Fruit fly (Drosophila melanogaster) whole organism, embryonic: ENCODE results near the gene Hip1.

Source experiments
- Adf1 ChIP-seq: fragments of 200-800 bp; sonication (Bioruptor generic); IDR thresholded peaks from 2 replicates; pipeline ENCODE4 v1.3.6; 2022; ENCODE audit warnings: missing biosample characterization, missing genetic modification characterization
- Bgb ChIP-seq: fragments of 200-800 bp; sonication (Bioruptor generic); IDR thresholded peaks from 2 replicates; pipeline ENCODE4 v1.3.6; 2022; ENCODE audit warnings: missing biosample characterization, missing genetic modification characterization; ENCODE audit not compliant: partially characterized antibody
- BtbVII ChIP-seq: fragments of 200-800 bp; sonication (Bioruptor generic); optimal IDR thresholded peaks from 3 replicates; lab custom pipeline; 2017; ENCODE audit warnings: missing biosample characterization, mild to moderate bottlenecking, missing genetic modification characterization
- CG11398 ChIP-seq: fragments of 200-800 bp; sonication (Bioruptor generic); optimal IDR thresholded peaks from 2 replicates; lab custom pipeline; 2016; ENCODE audit warnings: missing biosample characterization, missing genetic modification characterization
- CG11695 ChIP-seq: fragments of 200-800 bp; sonication (Bioruptor generic); IDR thresholded peaks from 3 replicates; pipeline ENCODE4 v1.3.6; 2022; ENCODE audit warnings: missing biosample characterization, missing genetic modification characterization
- CG12071 ChIP-seq: fragments of 200-800 bp; sonication (Bioruptor generic); optimal IDR thresholded peaks from 3 replicates; lab custom pipeline; 2018; ENCODE audit warnings: missing biosample characterization, mild to moderate bottlenecking, missing genetic modification characterization
- CG1233 ChIP-seq: fragments of 200-800 bp; sonication (Bioruptor generic); optimal IDR thresholded peaks from 4 replicates; lab custom pipeline; 2018; ENCODE audit warnings: missing biosample characterization, mild to moderate bottlenecking, missing genetic modification characterization
- CG13775 ChIP-seq: fragments of 200-800 bp; sonication (Bioruptor generic); optimal IDR thresholded peaks from 3 replicates; lab custom pipeline; 2017; ENCODE audit warnings: missing biosample characterization, mild to moderate bottlenecking, missing genetic modification characterization
- CG14710 ChIP-seq: fragments of 200-800 bp; sonication (Bioruptor generic); optimal IDR thresholded peaks from 3 replicates; lab custom pipeline; 2019; ENCODE audit warnings: missing biosample characterization, mild to moderate bottlenecking, missing genetic modification characterization, moderate library complexity
- CG14860 ChIP-seq: fragments of 200-800 bp; sonication (Bioruptor generic); IDR thresholded peaks from 3 replicates; pipeline ENCODE4 v1.3.6; 2022; ENCODE audit warnings: missing biosample characterization, missing genetic modification characterization; ENCODE audit not compliant: partially characterized antibody
- CG17186 ChIP-seq: fragments of 200-800 bp; sonication (Bioruptor generic); optimal IDR thresholded peaks from 3 replicates; lab custom pipeline; 2017; ENCODE audit warnings: missing biosample characterization, missing genetic modification reagents, missing genetic modification characterization
- CG30403 ChIP-seq: fragments of 200-800 bp; sonication (Bioruptor generic); optimal IDR thresholded peaks from 3 replicates; lab custom pipeline; 2016; ENCODE audit warnings: missing biosample characterization, missing genetic modification characterization
- CG3281 ChIP-seq: fragments of 200-800 bp; sonication (Bioruptor generic); optimal IDR thresholded peaks from 3 replicates; lab custom pipeline; 2017; ENCODE audit warnings: missing biosample characterization, mild to moderate bottlenecking, missing genetic modification characterization
- CG43689 ChIP-seq: fragments of 200-800 bp; sonication (Bioruptor generic); IDR thresholded peaks from 2 replicates; pipeline ENCODE4 v1.3.6; 2022; ENCODE audit warnings: missing biosample characterization, missing genetic modification characterization
- CG4424 ChIP-seq: fragments of 200-800 bp; sonication (Bioruptor generic); optimal IDR thresholded peaks from 3 replicates; lab custom pipeline; 2016; ENCODE audit warnings: missing biosample characterization, missing genetic modification characterization
- CG4617 ChIP-seq: fragments of 200-800 bp; sonication (Bioruptor generic); optimal IDR thresholded peaks from 3 replicates; lab custom pipeline; 2016; ENCODE audit warnings: missing biosample characterization, missing genetic modification characterization, borderline replicate concordance
- CG5180 ChIP-seq: fragments of 200-800 bp; sonication (Bioruptor generic); optimal IDR thresholded peaks from 3 replicates; lab custom pipeline; 2017; ENCODE audit warnings: missing biosample characterization, missing genetic modification characterization, mild to moderate bottlenecking, moderate library complexity, missing genetic modification reagents
- CG8388 ChIP-seq: fragments of 200-800 bp; sonication (Bioruptor generic); optimal IDR thresholded peaks from 2 replicates; lab custom pipeline; 2019; ENCODE audit warnings: missing biosample characterization, mild to moderate bottlenecking, missing genetic modification characterization, moderate library complexity
- CG9817 ChIP-seq: fragments of 200-800 bp; sonication (Bioruptor generic); optimal IDR thresholded peaks from 2 replicates; lab custom pipeline; 2018; ENCODE audit warnings: missing biosample characterization, mild to moderate bottlenecking, missing genetic modification characterization, moderate library complexity
- Chrac-16 ChIP-seq: fragments of 200-800 bp; sonication (Bioruptor generic); optimal IDR thresholded peaks from 3 replicates; lab custom pipeline; 2016; ENCODE audit warnings: missing biosample characterization, missing genetic modification characterization
- GATAe ChIP-seq: fragments of 200-800 bp; sonication (Bioruptor generic); conservative IDR thresholded peaks from 2 replicates; pipeline ENCODE4 v1.3.6; 2022; ENCODE audit warnings: missing biosample characterization, missing genetic modification characterization
- Gug ChIP-seq: fragments of 200-800 bp; sonication (Bioruptor generic); IDR thresholded peaks from 4 replicates; pipeline ENCODE4 v1.3.6; 2022; ENCODE audit warnings: missing biosample characterization, missing genetic modification characterization
- Hmx ChIP-seq: fragments of 200-800 bp; sonication (Bioruptor generic); optimal IDR thresholded peaks from 2 replicates; lab custom pipeline; 2016; ENCODE audit warnings: missing biosample characterization, missing genetic modification characterization
- Hr51 ChIP-seq, 2 experiments: fragments of 200-800 bp; sonication (Bioruptor generic); optimal IDR thresholded peaks; 2 replicates in 1 of 2; 3 replicates in 1 of 2; lab custom pipeline; 2016 to 2018; ENCODE audit warnings: missing biosample characterization in 2 of 2, missing genetic modification characterization in 2 of 2, mild to moderate bottlenecking in 1 of 2, moderate library complexity in 1 of 2
- MESR4 ChIP-seq: fragments of 200-800 bp; sonication (Bioruptor generic); optimal IDR thresholded peaks from 2 replicates; lab custom pipeline; 2018; ENCODE audit warnings: missing biosample characterization, mild to moderate bottlenecking, missing genetic modification characterization, moderate library complexity
- Mad ChIP-seq: fragments of 200-800 bp; sonication (Bioruptor generic); optimal IDR thresholded peaks from 2 replicates; lab custom pipeline; 2016; ENCODE audit warnings: missing biosample characterization, missing genetic modification characterization
- Med ChIP-seq: fragments of 200-800 bp; sonication (Bioruptor generic); peaks from one replicate; lab custom pipeline; 2016; ENCODE audit warnings: missing biosample characterization, missing genetic modification characterization, mild to moderate bottlenecking, inconsistent platforms, moderate library complexity
- Meics ChIP-seq: fragments of 200-800 bp; sonication (Bioruptor generic); optimal IDR thresholded peaks from 2 replicates; lab custom pipeline; 2017; ENCODE audit warnings: missing biosample characterization, mild to moderate bottlenecking, missing genetic modification characterization
- NFAT ChIP-seq: fragments of 200-800 bp; sonication (Bioruptor generic); IDR thresholded peaks from 2 replicates; pipeline ENCODE4 v1.3.6; 2022; ENCODE audit warnings: missing biosample characterization, missing genetic modification characterization
- Sin3A ChIP-seq: fragments of >200 bp; optimal IDR thresholded peaks from 2 replicates; lab custom pipeline; 2018
- Usf ChIP-seq: fragments of 200-800 bp; sonication (Bioruptor generic); optimal IDR thresholded peaks from 2 replicates; lab custom pipeline; 2017; ENCODE audit warnings: missing genotype, missing biosample characterization, missing genetic modification characterization
- bcd ChIP-seq: fragments of 200-800 bp; sonication (Bioruptor generic); optimal IDR thresholded peaks from 2 replicates; lab custom pipeline; 2017; ENCODE audit warnings: missing biosample characterization, mild to moderate bottlenecking, missing genetic modification characterization
- eve ChIP-seq, 2 experiments: fragments of >200 bp; optimal IDR thresholded peaks; 2 replicates each; lab custom pipeline; 2017; ENCODE audit warnings: missing biosample characterization in 2 of 2, missing genetic modification characterization in 2 of 2
- ewg ChIP-seq: fragments of 200-800 bp; sonication (Bioruptor generic); optimal IDR thresholded peaks from 3 replicates; lab custom pipeline; 2017; ENCODE audit warnings: mild to moderate bottlenecking, missing biosample characterization, missing genetic modification reagents, missing genetic modification characterization
- grn ChIP-seq: fragments of 200-800 bp; sonication (Bioruptor generic); optimal IDR thresholded peaks from 3 replicates; lab custom pipeline; 2017; ENCODE audit warnings: missing biosample characterization, missing genetic modification characterization
- gsb ChIP-seq: fragments of 200-800 bp; sonication (Bioruptor generic); IDR thresholded peaks from 2 replicates; pipeline ENCODE4 v1.3.6; 2022; ENCODE audit warnings: missing biosample characterization, missing genetic modification characterization
- hb ChIP-seq: fragments of 200-800 bp; sonication (Bioruptor generic); IDR thresholded peaks from 3 replicates; pipeline ENCODE4 v1.3.6; 2022; ENCODE audit warnings: missing biosample characterization, missing genetic modification characterization; ENCODE audit not compliant: partially characterized antibody
- hth ChIP-seq: fragments of >200 bp; optimal IDR thresholded peaks from 2 replicates; lab custom pipeline; 2017; ENCODE audit warnings: inconsistent platforms
- kah ChIP-seq: fragments of 200-800 bp; sonication (Bioruptor generic); optimal IDR thresholded peaks from 2 replicates; lab custom pipeline; 2018; ENCODE audit warnings: missing biosample characterization, mild to moderate bottlenecking, missing genetic modification characterization
- luna ChIP-seq: fragments of 200-800 bp; sonication (Bioruptor generic); optimal IDR thresholded peaks from 2 replicates; lab custom pipeline; 2016; ENCODE audit warnings: missing biosample characterization, missing genetic modification characterization
- maf-S ChIP-seq: fragments of 200-800 bp; sonication (Bioruptor generic); optimal IDR thresholded peaks from 2 replicates; lab custom pipeline; 2016; ENCODE audit warnings: missing biosample characterization, missing genetic modification characterization
- rib ChIP-seq: fragments of 200-800 bp; sonication (Bioruptor generic); IDR thresholded peaks from 2 replicates; pipeline ENCODE4 v1.3.6; 2022; ENCODE audit warnings: missing biosample characterization, missing genetic modification characterization
- row ChIP-seq: fragments of 200-800 bp; sonication (Bioruptor generic); IDR thresholded peaks from 3 replicates; pipeline ENCODE4 v1.3.6; 2022; ENCODE audit warnings: missing biosample characterization, missing genetic modification characterization
- salm ChIP-seq: fragments of 200-800 bp; sonication (Bioruptor generic); optimal IDR thresholded peaks from 2 replicates; lab custom pipeline; 2018; ENCODE audit warnings: missing biosample characterization, mild to moderate bottlenecking, missing genetic modification characterization
- sc ChIP-seq, 3 experiments: fragments of >200 bp in 2 of 3; fragments of 200-800 bp in 1 of 3; sonication (Bioruptor generic) in 1 of 3; optimal IDR thresholded peaks; 2 replicates in 2 of 3; 3 replicates in 1 of 3; lab custom pipeline; 2017; ENCODE audit warnings: mild to moderate bottlenecking in 1 of 3, missing biosample characterization in 1 of 3, missing genetic modification characterization in 1 of 3, missing genetic modification reagents in 1 of 3
- schlank ChIP-seq: fragments of 200-800 bp; sonication (Bioruptor generic); optimal IDR thresholded peaks from 2 replicates; lab custom pipeline; 2018; ENCODE audit warnings: missing biosample characterization, mild to moderate bottlenecking, missing genetic modification characterization
- sd ChIP-seq: fragments of 200-800 bp; sonication (Bioruptor generic); optimal IDR thresholded peaks from 3 replicates; lab custom pipeline; 2018; ENCODE audit warnings: missing biosample characterization, mild to moderate bottlenecking, missing genetic modification characterization, moderate library complexity
- slbo ChIP-seq: fragments of 200-800 bp; sonication (Bioruptor generic); IDR thresholded peaks from 2 replicates; pipeline ENCODE4 v1.3.6; 2022; ENCODE audit warnings: missing biosample characterization, missing genetic modification characterization
- tup ChIP-seq: fragments of 200-800 bp; sonication (Bioruptor generic); optimal IDR thresholded peaks from 2 replicates; lab custom pipeline; 2016; ENCODE audit warnings: missing biosample characterization, mild to moderate bottlenecking, missing genetic modification characterization, moderate library complexity
- usp ChIP-seq: fragments of >200 bp; optimal IDR thresholded peaks from 2 replicates; lab custom pipeline; 2017; ENCODE audit warnings: missing biosample characterization, missing genetic modification characterization
- wek ChIP-seq: fragments of 200-800 bp; sonication (Bioruptor generic); optimal IDR thresholded peaks from 3 replicates; lab custom pipeline; 2018; ENCODE audit warnings: missing biosample characterization, mild to moderate bottlenecking, missing genetic modification characterization, moderate library complexity
- zf30C ChIP-seq: fragments of 200-800 bp; sonication (Bioruptor generic); optimal IDR thresholded peaks from 3 replicates; lab custom pipeline; 2018; ENCODE audit warnings: missing biosample characterization, mild to moderate bottlenecking, missing genetic modification characterization

The Hip1 gene

DNA sequence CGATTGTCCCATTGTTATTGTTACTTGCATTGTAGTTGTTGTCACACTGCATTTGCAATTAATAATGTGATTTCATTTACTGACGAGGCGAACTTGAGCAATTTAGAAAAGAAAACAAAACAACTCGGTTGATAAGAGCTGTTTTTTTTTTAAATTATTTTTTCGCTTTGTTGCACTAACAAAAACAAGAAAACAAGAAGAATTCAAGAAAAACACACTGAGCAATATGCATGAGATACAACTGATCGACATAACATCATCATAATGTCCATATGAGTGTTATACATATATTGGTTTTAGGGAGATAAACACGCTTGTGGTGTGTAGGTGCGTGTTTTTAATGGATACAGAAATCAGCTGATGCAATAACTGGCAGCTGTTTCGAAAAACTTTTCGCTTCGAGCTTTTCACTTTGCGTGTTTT lies 29.1 kb upstream of the Hip1 start (continued):
- TF ChIP-seq eve (GFP tag; optimal IDR thresholded peaks at IDR 0.05; lab: Kevin White, UChicago) (no peak), gsb (GFP tag; lab: Robert Waterston, UW) (no peak), CG30403 (GFP tag; lab: Kevin White, UChicago) (no peak), CG4424 (no peak), Gug (GFP tag; lab: Robert Waterston, UW) (no peak), tup (GFP tag; lab: Kevin White, UChicago) (no peak), Usf (GFP tag; lab: Kevin White, UChicago) (no peak), schlank (tag; lab: Kevin White, UChicago) (no peak), grn (GFP tag; lab: Kevin White, UChicago) (no peak), CG13775 (GFP tag; lab: Kevin White, UChicago) (no peak), CG14860 (no peak), sd (no peak), NFAT (no peak), CG43689 (GFP tag; lab: Robert Waterston, UW) (no peak), CG17186 (no peak), GATAe (GFP tag; lab: Robert Waterston, UW) (no peak), CG4617 (GFP tag; lab: Kevin White, UChicago) (no peak), maf-S (no peak), Adf1 (no peak), luna (GFP tag; lab: Kevin White, UChicago) (no peak), CG11398 (no peak), sc (optimal IDR thresholded peaks at IDR 0.05; lab: Kevin White, UChicago) (no peak), sc (GFP tag; optimal IDR thresholded peaks at IDR 0.05; lab: Kevin White, UChicago) (no peak), slbo (GFP tag; lab: Robert Waterston, UW) (no peak), CG1233 (GFP tag; lab: Kevin White, UChicago) (peak; percentile 16), CG14710 (no peak), bcd (GFP tag; lab: Kevin White, UChicago) (peak; percentile 12), rib (GFP tag; lab: Robert Waterston, UW) (no peak), usp (no peak), Med (GFP tag; lab: Kevin White, UChicago) (peak; percentile 75), hb (GFP tag; lab: Robert Waterston, UW) (no peak), Hmx (GFP tag; lab: Kevin White, UChicago) (no peak), Hr51 (GFP tag; optimal IDR thresholded peaks at IDR 0.05; lab: Kevin White, UChicago) (no peak), Sin3A (lab: Kevin White, UChicago) (no peak), CG8388 (GFP tag; lab: Kevin White, UChicago) (no peak), MESR4 (GFP tag; lab: Kevin White, UChicago) (no peak), CG12071 (peak; percentile 2), Chrac-16 (no peak), ewg (GFP tag; lab: Kevin White, UChicago) (no peak), CG11695 (GFP tag; lab: Robert Waterston, UW) (no peak), CG5180 (no peak), BtbVII (GFP tag; lab: Kevin White, UChicago) (no peak), row (GFP tag; lab: Robert Waterston, UW) (no peak), Bgb (GFP tag; lab: Robert Waterston, UW) (no peak), wek (no peak), CG3281 (GFP tag; lab: Kevin White, UChicago) (peak; percentile 34), hth (lab: Kevin White, UChicago) (no peak), salm (no peak), zf30C (GFP tag; lab: Kevin White, UChicago) (no peak), Meics (peak; percentile 29), Mad (no peak), kah (GFP tag; lab: Kevin White, UChicago) (no peak), CG9817 (tag; lab: Kevin White, UChicago) (no peak)
